Worm (Caenorhabditis elegans): Measurements from ENCODE around the gene F47B8.8.
A peak's percentile ranks its signal among the peaks of the same experiment; 100 is the strongest.

Gene F47B8.8

DNA sequence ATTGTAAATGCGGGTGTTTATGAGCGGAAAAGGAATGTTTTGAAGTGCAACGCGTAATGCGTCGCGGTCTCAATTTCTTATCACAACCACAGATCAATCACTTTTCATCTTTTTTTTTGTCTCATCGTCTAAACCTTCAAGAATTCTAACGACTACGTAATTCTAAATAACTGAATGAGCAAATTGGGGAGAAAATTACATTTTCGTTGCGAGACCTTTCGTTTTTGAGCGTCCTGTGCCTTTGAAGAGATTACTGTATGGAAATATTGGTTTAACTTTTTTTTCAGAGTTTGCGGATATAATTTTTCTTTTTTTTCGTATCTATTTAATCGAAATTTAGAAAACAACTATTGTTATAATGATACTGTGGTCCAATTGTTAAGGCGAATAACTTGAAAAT lies 19.0 kb downstream of the F47B8.8 start:
- TF ChIP-seq elt-3 (tag; optimal IDR thresholded peaks at IDR 0.05) (no peak), snpc-4 (tag; optimal IDR thresholded peaks at IDR 0.05) (no peak), nhr-237 (tag; optimal IDR thresholded peaks at IDR 0.05) (no peak), lin-32 (GFP tag; optimal IDR thresholded peaks at IDR 0.05) (no peak), nhr-76 (tag; optimal IDR thresholded peaks at IDR 0.05) (no peak), zip-8 (tag; optimal IDR thresholded peaks at IDR 0.05) (no peak), unc-39 (tag; optimal IDR thresholded peaks at IDR 0.05) (no peak), elt-1 (tag; optimal IDR thresholded peaks at IDR 0.05; ENCODE audit: borderline replicate concordance, insufficient read depth) (no peak), mab-5 (tag; optimal IDR thresholded peaks at IDR 0.05) (no peak), drap-1 (GFP tag; optimal IDR thresholded peaks at IDR 0.05) (no peak), nhr-2 (tag; optimal IDR thresholded peaks at IDR 0.05) (no peak), sem-2 (GFP tag; optimal IDR thresholded peaks at IDR 0.05) (no peak), tbx-8 (GFP tag; optimal IDR thresholded peaks at IDR 0.05) (no peak), cnd-1 (tag; optimal IDR thresholded peaks at IDR 0.05) (no peak), mep-1 (tag; optimal IDR thresholded peaks at IDR 0.05) (no peak), pha-4 (tag; optimal IDR thresholded peaks at IDR 0.05) (no peak), lsy-2 (tag; optimal IDR thresholded peaks at IDR 0.05) (no peak)

DNA sequence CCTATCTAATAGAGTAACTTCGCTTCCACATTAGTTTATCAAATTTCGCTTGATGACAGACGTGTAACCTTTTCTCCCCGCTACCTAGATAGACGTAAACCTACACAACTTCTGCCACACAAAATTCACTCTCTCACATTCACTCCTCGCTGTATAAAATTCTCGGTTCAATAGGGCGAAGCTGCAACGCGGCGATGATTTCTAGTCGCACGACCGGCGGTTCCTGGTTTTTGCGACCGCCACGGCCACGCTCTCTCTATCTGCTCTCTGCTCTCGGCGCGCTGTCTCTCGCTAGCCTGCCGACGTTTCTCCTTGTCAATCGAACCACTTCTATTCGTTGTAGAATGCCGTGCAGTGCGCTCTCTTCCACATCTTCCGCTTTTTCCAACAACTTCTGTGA lies 19.4 kb downstream of the F47B8.8 start:
- TF ChIP-seq ztf-11 (tag; optimal IDR thresholded peaks at IDR 0.05) (peak; percentile 12), ham-2 (GFP tag; optimal IDR thresholded peaks at IDR 0.05) (peak; percentile 54), flh-1 (GFP tag; optimal IDR thresholded peaks at IDR 0.05) (no peak), lsy-2 (tag; optimal IDR thresholded peaks at IDR 0.05) (peak; percentile 31), nhr-76 (tag; optimal IDR thresholded peaks at IDR 0.05) (no peak), mab-5 (tag; optimal IDR thresholded peaks at IDR 0.05) (no peak), elt-3 (tag; optimal IDR thresholded peaks at IDR 0.05) (no peak), mep-1 (tag; optimal IDR thresholded peaks at IDR 0.05) (peak; percentile 6), ceh-39 (tag; optimal IDR thresholded peaks at IDR 0.05) (no peak), ces-1 (GFP tag; optimal IDR thresholded peaks at IDR 0.05) (peak; percentile 9), sem-2 (GFP tag; optimal IDR thresholded peaks at IDR 0.05) (no peak), unc-62 (GFP tag; optimal IDR thresholded peaks at IDR 0.05) (peak; percentile 9), nhr-237 (tag; optimal IDR thresholded peaks at IDR 0.05) (peak; percentile 56), hlh-1 (tag; optimal IDR thresholded peaks at IDR 0.05) (no peak), drap-1 (GFP tag; optimal IDR thresholded peaks at IDR 0.05) (peak; percentile 58), sptf-1 (tag; optimal IDR thresholded peaks at IDR 0.05) (no peak), blmp-1 (tag; optimal IDR thresholded peaks at IDR 0.05) (no peak), elt-1 (tag; optimal IDR thresholded peaks at IDR 0.05; ENCODE audit: borderline replicate concordance, insufficient read depth) (no peak), snpc-4 (tag; optimal IDR thresholded peaks at IDR 0.05) (no peak), pha-4 (tag; optimal IDR thresholded peaks at IDR 0.05) (no peak), tbx-8 (GFP tag; optimal IDR thresholded peaks at IDR 0.05) (no peak), lin-32 (GFP tag; optimal IDR thresholded peaks at IDR 0.05) (no peak), nhr-12 (tag; optimal IDR thresholded peaks at IDR 0.05) (no peak), M03D4.4 (tag; optimal IDR thresholded peaks at IDR 0.05) (peak; percentile 2), nhr-2 (tag; optimal IDR thresholded peaks at IDR 0.05) (no peak), ceh-83 (GFP tag; optimal IDR thresholded peaks at IDR 0.05) (peak; percentile 32), unc-39 (tag; optimal IDR thresholded peaks at IDR 0.05) (no peak), zip-8 (tag; optimal IDR thresholded peaks at IDR 0.05) (no peak), ceh-43 (GFP tag; optimal IDR thresholded peaks at IDR 0.05) (no peak), nhr-28 (tag; optimal IDR thresholded peaks at IDR 0.05) (no peak), unc-120 (tag; optimal IDR thresholded peaks at IDR 0.05; ENCODE audit: poor library complexity, severe bottlenecking) (no peak), cnd-1 (tag; optimal IDR thresholded peaks at IDR 0.05) (no peak), lin-13 (tag; optimal IDR thresholded peaks at IDR 0.05) (no peak), bed-3 (GFP tag; optimal IDR thresholded peaks at IDR 0.05) (no peak), mls-2 (tag; optimal IDR thresholded peaks at IDR 0.05) (no peak)

DNA sequence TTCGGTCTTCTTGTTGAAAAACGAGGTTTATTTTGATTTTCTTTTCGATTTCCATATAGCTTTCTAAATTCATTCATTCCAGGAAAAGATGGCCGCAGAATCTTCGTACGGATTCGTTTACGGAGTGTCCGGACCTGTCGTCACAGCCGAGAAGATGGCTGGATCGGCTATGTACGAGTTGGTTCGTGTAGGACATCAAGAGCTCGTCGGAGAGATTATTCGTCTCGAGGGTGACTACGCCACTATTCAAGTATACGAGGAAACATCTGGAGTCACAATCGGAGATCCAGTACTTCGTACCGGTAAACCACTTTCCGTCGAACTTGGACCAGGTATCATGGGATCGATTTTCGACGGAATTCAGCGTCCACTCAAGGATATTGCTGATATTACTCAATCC lies 20.1 kb downstream of the F47B8.8 start, which contains the start of gene vha-13:
vha-13 (plus strand) TSS at position 81 of the 400 bp plus-strand sequence.
- no peak for TF ChIP-seq lin-13 (tag; optimal IDR thresholded peaks at IDR 0.05)

DNA sequence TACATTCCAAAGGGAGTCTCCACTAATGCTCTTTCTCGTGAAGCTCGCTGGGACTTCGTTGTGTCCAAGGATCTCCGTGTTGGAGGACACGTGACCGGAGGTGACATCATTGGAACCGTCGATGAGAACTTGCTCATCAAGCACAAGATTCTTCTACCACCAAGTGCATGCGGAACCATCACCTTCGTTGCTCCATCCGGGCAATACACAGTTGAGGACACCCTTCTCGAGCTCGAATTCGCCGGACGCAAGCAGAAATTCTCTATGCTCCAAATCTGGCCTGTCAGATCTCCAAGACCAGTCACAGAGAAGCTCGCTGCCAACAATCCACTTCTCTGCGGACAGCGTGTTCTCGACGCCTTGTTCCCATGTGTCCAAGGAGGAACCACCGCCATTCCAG lies 20.5 kb downstream of the F47B8.8 start:
- TF ChIP-seq bed-3 (GFP tag; optimal IDR thresholded peaks at IDR 0.05) (no peak), cnd-1 (tag; optimal IDR thresholded peaks at IDR 0.05) (no peak), drap-1 (GFP tag; optimal IDR thresholded peaks at IDR 0.05) (peak; percentile 26), ztf-11 (tag; optimal IDR thresholded peaks at IDR 0.05) (no peak)
